Worm (Caenorhabditis elegans): ENCODE data around the gene D1005.10.

D1005.10 gene

ce11 chrX:1451240-1451639, 34.7 kb downstream of the D1005.10 start:
- TF ChIP-seq unc-98 (GFP tag; IDR thresholded peaks at IDR 0.05) (no peak), alr-1 (tag; optimal IDR thresholded peaks at IDR 0.05; ENCODE audit: borderline replicate concordance) (no peak), egl-13 (tag; optimal IDR thresholded peaks at IDR 0.05) (no peak), F16B12.6 (tag; optimal IDR thresholded peaks at IDR 0.05) (no peak), nhr-11 (tag; optimal IDR thresholded peaks at IDR 0.05) (no peak), rnt-1 (tag; optimal IDR thresholded peaks at IDR 0.05) (no peak)

- no peak for TF ChIP-seq ceh-90 (tag; optimal IDR thresholded peaks at IDR 0.05)
- no peak for TF ChIP-seq grh-1 (GFP tag; IDR thresholded peaks at IDR 0.05)
- TF ChIP-seq lin-14 (GFP tag; optimal IDR thresholded peaks at IDR 0.05) = peak; percentile 49
- no peak for TF ChIP-seq ceh-8 (GFP tag; optimal IDR thresholded peaks at IDR 0.05)
- no peak for TF ChIP-seq tlp-1 (tag; optimal IDR thresholded peaks at IDR 0.05)
- no peak for TF ChIP-seq fos-1 (tag; optimal IDR thresholded peaks at IDR 0.05)
- peak; percentile 36 for TF ChIP-seq fkh-8 (tag; optimal IDR thresholded peaks at IDR 0.05)
- TF ChIP-seq ceh-82 (tag; optimal IDR thresholded peaks at IDR 0.05) = peak in 2 of 3 experiments; percentile 19 to 22
- TF ChIP-seq lin-15B (tag; optimal IDR thresholded peaks at IDR 0.05) = no peak
- TF ChIP-seq mdl-1 (tag; optimal IDR thresholded peaks at IDR 0.05) = peak in 1 of 2 experiments; percentile 38
- peak; percentile 46 for TF ChIP-seq nhr-71 (tag; optimal IDR thresholded peaks at IDR 0.05)
- no peak for TF ChIP-seq zag-1 (tag; optimal IDR thresholded peaks at IDR 0.05)
- no peak for TF ChIP-seq efl-3 (GFP tag; optimal IDR thresholded peaks at IDR 0.05)
- TF ChIP-seq aly-2 (tag; optimal IDR thresholded peaks at IDR 0.05) = no peak
- TF ChIP-seq unc-86 (tag; optimal IDR thresholded peaks at IDR 0.05) = peak; percentile 51
- peak; percentile 48 for TF ChIP-seq nhr-20 (tag; optimal IDR thresholded peaks at IDR 0.05)
- TF ChIP-seq alr-1 (tag; optimal IDR thresholded peaks at IDR 0.05; ENCODE audit: borderline replicate concordance) = no peak
- peak in 2 of 3 experiments; percentile 12 to 13 for TF ChIP-seq dpl-1 (GFP tag; optimal IDR thresholded peaks at IDR 0.05)
- 0 out of 2 replicates have a peak, but pooled peaks have one; percentile 8 for TF ChIP-seq nhr-19 (GFP tag; conservative IDR thresholded peaks at IDR 0.05)
- peak; percentile 2 for TF ChIP-seq irx-1 (tag; optimal IDR thresholded peaks at IDR 0.05)
- peak; percentile 29 for TF ChIP-seq blmp-1 (tag; optimal IDR thresholded peaks at IDR 0.05)
- no peak for TF ChIP-seq ces-1 (GFP tag; optimal IDR thresholded peaks at IDR 0.05)
- peak; percentile 67 for TF ChIP-seq C16A3.4 (tag; optimal IDR thresholded peaks at IDR 0.05)
- peak; percentile 32 for TF ChIP-seq nhr-47 (tag; optimal IDR thresholded peaks at IDR 0.05)
- TF ChIP-seq lin-39 (tag; optimal IDR thresholded peaks at IDR 0.05) = no peak
- TF ChIP-seq egl-13 (tag; optimal IDR thresholded peaks at IDR 0.05) = no peak
- peak; percentile 41 for TF ChIP-seq swsn-7 (tag; optimal IDR thresholded peaks at IDR 0.05)
- peak; percentile 67 for TF ChIP-seq snu-23 (GFP tag; optimal IDR thresholded peaks at IDR 0.05)
- TF ChIP-seq lir-3 (tag; optimal IDR thresholded peaks at IDR 0.05; ENCODE audit: poor library complexity) = no peak
- TF ChIP-seq isw-1 (GFP tag; IDR thresholded peaks at IDR 0.05) = no peak
- TF ChIP-seq hlh-17 (GFP tag; optimal IDR thresholded peaks at IDR 0.05; ENCODE audit: borderline replicate concordance) = no peak
- TF ChIP-seq nhr-11 (tag; optimal IDR thresholded peaks at IDR 0.05) = no peak
- peak; percentile 53 for TF ChIP-seq mep-1 (tag; optimal IDR thresholded peaks at IDR 0.05)
- peak in 1 of 2 experiments; percentile 59 for TF ChIP-seq lsy-2 (tag; optimal IDR thresholded peaks at IDR 0.05)
- TF ChIP-seq rnt-1 (tag; optimal IDR thresholded peaks at IDR 0.05) = peak; percentile 31
- TF ChIP-seq skn-1 (tag; optimal IDR thresholded peaks at IDR 0.05) = peak; percentile 62
- no peak for TF ChIP-seq nhr-77 (tag; optimal IDR thresholded peaks at IDR 0.05)
- no peak for TF ChIP-seq ztf-11 (tag; optimal IDR thresholded peaks at IDR 0.05)
- TF ChIP-seq efl-1 (optimal IDR thresholded peaks at IDR 0.05) = peak in 1 of 2 experiments; percentile 43
- no peak for TF ChIP-seq efl-1 (GFP tag; optimal IDR thresholded peaks at IDR 0.05 in 1 of 2)
- peak; percentile 9 for TF ChIP-seq xbp-1 (tag; optimal IDR thresholded peaks at IDR 0.05)
- TF ChIP-seq lin-35 (GFP tag; optimal IDR thresholded peaks at IDR 0.05) = peak; percentile 16 to 50
These were observed 35.6 kb downstream of the D1005.10 start, which contains the start of gene W05H7.1 for ce11 chrX:1450352-1450818. W05H7.1 (plus strand) TSS chrX:1450768.
